Worm (Caenorhabditis elegans) whole organism, L2 larva: ENCODE measurements around the gene T05C7.9.

Experiments used
- F13H6.1 ChIP-seq: sonication (generic microtip); optimal IDR thresholded peaks from 2 replicates; lab custom pipeline; 2016; ENCODE audit warnings: missing genetic modification characterization, missing compliant biosample characterization
- Y55F3AM.14 ChIP-seq: fragments of 200-800 bp; sonication (Bioruptor generic); optimal IDR thresholded peaks from 2 replicates; lab custom pipeline; 2018; ENCODE audit warnings: mild to moderate bottlenecking, missing genetic modification characterization, missing compliant biosample characterization
- ZK546.5 ChIP-seq: sonication (generic microtip); optimal IDR thresholded peaks from 2 replicates; lab custom pipeline; 2017; ENCODE audit warnings: missing biosample characterization, missing genetic modification characterization
- alr-1 ChIP-seq: fragments of 150-350 bp; optimal IDR thresholded peaks from 2 replicates; lab custom pipeline; 2014; ENCODE audit warnings: missing biosample characterization, missing genetic modification characterization
- aly-2 ChIP-seq: fragments of 150-350 bp; optimal IDR thresholded peaks from 2 replicates; lab custom pipeline; 2014; ENCODE audit warnings: missing biosample characterization, missing genetic modification characterization
- ama-1 ChIP-seq: fragments of 150-350 bp; optimal IDR thresholded peaks from 2 replicates; lab custom pipeline; 2018; ENCODE audit warnings: inconsistent platforms
- blmp-1 ChIP-seq: sonication (generic microtip); optimal IDR thresholded peaks from 2 replicates; lab custom pipeline; 2017; ENCODE audit warnings: missing genetic modification characterization, mild to moderate bottlenecking, missing compliant biosample characterization, antibody characterized with exemption, moderate library complexity; ENCODE audit not compliant: insufficient read depth
- ceh-16 ChIP-seq: fragments of 150-350 bp; optimal IDR thresholded peaks from 2 replicates; lab custom pipeline; 2014; ENCODE audit warnings: missing biosample characterization, missing genetic modification characterization
- ceh-82 ChIP-seq: fragments of 150-350 bp; optimal IDR thresholded peaks from 2 replicates; lab custom pipeline; 2014; ENCODE audit warnings: missing biosample characterization, missing genetic modification characterization
- crh-2 ChIP-seq: sonication (generic microtip); optimal IDR thresholded peaks from 2 replicates; lab custom pipeline; 2017; ENCODE audit warnings: missing biosample characterization, missing genetic modification characterization
- dmd-4 ChIP-seq: sonication (generic microtip); optimal IDR thresholded peaks from 2 replicates; lab custom pipeline; 2017; ENCODE audit warnings: missing biosample characterization, missing genetic modification characterization
- elt-1 ChIP-seq: fragments of 150-350 bp; optimal IDR thresholded peaks from 2 replicates; lab custom pipeline; 2014; ENCODE audit warnings: missing biosample characterization, missing genetic modification characterization
- elt-3 ChIP-seq: sonication (generic microtip); optimal IDR thresholded peaks from 2 replicates; lab custom pipeline; 2017; ENCODE audit warnings: missing biosample characterization, missing genetic modification characterization
- fos-1 ChIP-seq: fragments of 150-350 bp; optimal IDR thresholded peaks from 2 replicates; lab custom pipeline; 2014; ENCODE audit warnings: missing biosample characterization, missing genetic modification characterization
- gmeb-1 ChIP-seq: fragments of 150-350 bp; optimal IDR thresholded peaks from 2 replicates; lab custom pipeline; 2014; ENCODE audit warnings: missing biosample characterization, missing genetic modification characterization
- lin-39 ChIP-seq: fragments of 150-350 bp; optimal IDR thresholded peaks from 2 replicates; lab custom pipeline; 2014; ENCODE audit warnings: missing biosample characterization, missing genetic modification reagents, missing genetic modification characterization
- lsy-2 ChIP-seq, 2 experiments: fragments of 150-350 bp in 1 of 2; sonication (generic microtip) in 1 of 2; optimal IDR thresholded peaks; 2 replicates each; lab custom pipeline; 2014 to 2017; ENCODE audit warnings: missing biosample characterization in 2 of 2, missing genetic modification characterization in 2 of 2
- mab-5 ChIP-seq: fragments of 150-350 bp; optimal IDR thresholded peaks from 2 replicates; lab custom pipeline; 2014; ENCODE audit warnings: missing biosample characterization, missing genetic modification characterization
- mbf-1 ChIP-seq: sonication (generic microtip); optimal IDR thresholded peaks from 2 replicates; lab custom pipeline; 2017; ENCODE audit warnings: missing biosample characterization, missing genetic modification characterization
- nhr-10 ChIP-seq: sonication (generic microtip); optimal IDR thresholded peaks from 2 replicates; lab custom pipeline; 2017; ENCODE audit warnings: missing biosample characterization, missing genetic modification characterization
- nhr-11 ChIP-seq: fragments of 150-350 bp; optimal IDR thresholded peaks from 2 replicates; lab custom pipeline; 2014; ENCODE audit warnings: missing biosample characterization, missing genetic modification characterization
- nhr-129 ChIP-seq: fragments of 150-350 bp; optimal IDR thresholded peaks from 2 replicates; lab custom pipeline; 2014; ENCODE audit warnings: missing biosample characterization, missing genetic modification characterization
- nhr-21 ChIP-seq: fragments of 150-350 bp; optimal IDR thresholded peaks from 2 replicates; lab custom pipeline; 2014; ENCODE audit warnings: missing biosample characterization, missing genetic modification characterization
- nhr-23 ChIP-seq: fragments of 150-350 bp; optimal IDR thresholded peaks from 2 replicates; lab custom pipeline; 2014; ENCODE audit warnings: missing biosample characterization, missing genetic modification reagents, missing genetic modification characterization
- nhr-237 ChIP-seq: fragments of 150-350 bp; optimal IDR thresholded peaks from 2 replicates; lab custom pipeline; 2014; ENCODE audit warnings: missing biosample characterization, missing genetic modification characterization
- nhr-25 ChIP-seq: fragments of 150-350 bp; sonication (generic microtip); optimal IDR thresholded peaks from 3 replicates; lab custom pipeline; 2014; ENCODE audit warnings: missing biosample characterization, missing genetic modification characterization
- nhr-6 ChIP-seq: fragments of 150-350 bp; optimal IDR thresholded peaks from 2 replicates; lab custom pipeline; 2014; ENCODE audit warnings: missing biosample characterization, missing genetic modification characterization
- nhr-77 ChIP-seq: fragments of 150-350 bp; optimal IDR thresholded peaks from 2 replicates; lab custom pipeline; 2014; ENCODE audit warnings: missing biosample characterization, missing genetic modification characterization
- peb-1 ChIP-seq: fragments of 150-350 bp; optimal IDR thresholded peaks from 2 replicates; lab custom pipeline; 2014; ENCODE audit warnings: missing biosample characterization, missing genetic modification characterization
- sem-4 ChIP-seq: fragments of 150-350 bp; optimal IDR thresholded peaks from 2 replicates; lab custom pipeline; 2014; ENCODE audit warnings: missing biosample characterization, missing genetic modification reagents, missing genetic modification characterization
- skn-1 ChIP-seq: sonication (generic microtip); optimal IDR thresholded peaks from 2 replicates; lab custom pipeline; 2017; ENCODE audit warnings: missing biosample characterization, missing genetic modification characterization
- sma-3 ChIP-seq: sonication (generic microtip); optimal IDR thresholded peaks from 2 replicates; lab custom pipeline; 2016; ENCODE audit warnings: missing genetic modification reagents, missing genetic modification characterization, missing compliant biosample characterization
- sma-9 ChIP-seq, 2 experiments: fragments of 150-350 bp in 1 of 2; sonication (generic microtip) in 1 of 2; optimal IDR thresholded peaks; 2 replicates each; lab custom pipeline; 2014 to 2016; ENCODE audit warnings: missing genetic modification characterization in 2 of 2, mild to moderate bottlenecking in 1 of 2, missing biosample characterization in 1 of 2, missing compliant biosample characterization in 1 of 2, missing genetic modification reagents in 1 of 2, moderate library complexity in 1 of 2
- snpc-4 ChIP-seq: fragments of 150-350 bp; optimal IDR thresholded peaks from 2 replicates; lab custom pipeline; 2014; ENCODE audit warnings: missing biosample characterization, missing genetic modification characterization
- unc-39 ChIP-seq: fragments of 150-350 bp; optimal IDR thresholded peaks from 2 replicates; lab custom pipeline; 2014; ENCODE audit warnings: missing biosample characterization, missing genetic modification characterization
- unc-55 ChIP-seq: fragments of 150-350 bp; sonication (generic microtip); optimal IDR thresholded peaks from 3 replicates; lab custom pipeline; 2014; ENCODE audit warnings: missing biosample characterization, missing genetic modification reagents, missing genetic modification characterization
- unc-62 ChIP-seq: fragments of 150-350 bp; optimal IDR thresholded peaks from 2 replicates; lab custom pipeline; 2014; ENCODE audit warnings: missing biosample characterization, missing genetic modification reagents, missing genetic modification characterization
- ztf-1 ChIP-seq: fragments of 200-800 bp; sonication (Bioruptor generic); conservative IDR thresholded peaks from 2 replicates; pipeline ENCODE4 v1.3.6; 2022; ENCODE audit warnings: missing genetic modification characterization, missing compliant biosample characterization
- ztf-4 ChIP-seq: fragments of 150-350 bp; optimal IDR thresholded peaks from 2 replicates; lab custom pipeline; 2014; ENCODE audit warnings: missing biosample characterization, missing genetic modification characterization

Gene T05C7.9

ce11 chrIV:82309-82708 is 3.2 kb downstream of the T05C7.9 start:
- TF ChIP-seq mab-5 (tag; lab: Kevin White, UChicago): no peak

ce11 chrIV:86744-87143 is 7.7 kb downstream of the T05C7.9 start:
- TF ChIP-seq mbf-1 (tag; lab: Kevin White, UChicago) (no peak), elt-1 (tag; lab: Kevin White, UChicago) (no peak), mab-5 (tag; lab: Kevin White, UChicago) (no peak), nhr-6 (tag; lab: Kevin White, UChicago) (no peak), skn-1 (tag; lab: Kevin White, UChicago) (no peak), F13H6.1 (tag; lab: Kevin White, UChicago) (no peak), sem-4 (tag; lab: Kevin White, UChicago) (no peak), Y55F3AM.14 (no peak), elt-3 (tag; lab: Kevin White, UChicago) (no peak), ceh-16 (tag; lab: Kevin White, UChicago) (no peak), ceh-82 (tag; lab: Kevin White, UChicago) (no peak), ama-1 (lab: Kevin White, UChicago) (no peak), nhr-11 (tag; lab: Kevin White, UChicago) (no peak), nhr-10 (tag; lab: Kevin White, UChicago) (no peak), unc-62 (GFP tag; lab: Kevin White, UChicago) (no peak), peb-1 (tag; lab: Kevin White, UChicago) (no peak), nhr-25 (no peak), lsy-2 (tag; optimal IDR thresholded peaks at IDR 0.05; lab: Kevin White, UChicago) (no peak), ztf-1 (GFP tag; lab: Robert Waterston, UW) (no peak), unc-39 (tag; lab: Kevin White, UChicago) (no peak)

ce11 chrIV:89991-90390 is 10.9 kb downstream of the T05C7.9 start, which contains the start of gene scl-23:
TSS of gene scl-23 (minus strand) at chrIV:90091.
- TF ChIP-seq fos-1 (tag; lab: Kevin White, UChicago) (peak; percentile 30), nhr-77 (tag; lab: Kevin White, UChicago) (no peak)

- TF ChIP-seq mab-5 (tag; lab: Kevin White, UChicago) (no peak), nhr-21 (tag; lab: Kevin White, UChicago) (no peak), dmd-4 (tag; lab: Kevin White, UChicago) (no peak)
Measured at ce11 chrIV:91680-92079, 12.6 kb downstream of the T05C7.9 start, which contains the start of gene tpa-1. TSS of gene tpa-1 (plus strand) at chrIV:91980.

ce11 chrIV:97681-98080 is 18.6 kb downstream of the T05C7.9 start:
- TF ChIP-seq nhr-77 (tag; lab: Kevin White, UChicago): no peak
- no peak for TF ChIP-seq elt-1 (tag; lab: Kevin White, UChicago)
- TF ChIP-seq Y55F3AM.14: no peak
- TF ChIP-seq ztf-4 (tag; lab: Kevin White, UChicago): no peak
- TF ChIP-seq nhr-10 (tag; lab: Kevin White, UChicago): no peak
- TF ChIP-seq crh-2: no peak
- TF ChIP-seq nhr-25: no peak
- no peak for TF ChIP-seq ztf-1 (GFP tag; lab: Robert Waterston, UW)
- TF ChIP-seq snpc-4 (tag; lab: Kevin White, UChicago): no peak
- TF ChIP-seq unc-55 (GFP tag; lab: Kevin White, UChicago): no peak

ce11 chrIV:102848-103247 is 23.8 kb downstream of the T05C7.9 start:
- TF ChIP-seq nhr-23 (tag; lab: Kevin White, UChicago): no peak
- no peak for TF ChIP-seq elt-1 (tag; lab: Kevin White, UChicago)
- TF ChIP-seq F13H6.1 (tag; lab: Kevin White, UChicago): peak; percentile 9
- no peak for TF ChIP-seq snpc-4 (tag; lab: Kevin White, UChicago)
- TF ChIP-seq ceh-16 (tag; lab: Kevin White, UChicago): no peak
- no peak for TF ChIP-seq alr-1
- TF ChIP-seq unc-55 (GFP tag; lab: Kevin White, UChicago): no peak
- peak; percentile 36 for TF ChIP-seq Y55F3AM.14
- TF ChIP-seq lin-39: no peak
- no peak for TF ChIP-seq mab-5 (tag; lab: Kevin White, UChicago)
- no peak for TF ChIP-seq mbf-1 (tag; lab: Kevin White, UChicago)
- no peak for TF ChIP-seq unc-62 (GFP tag; lab: Kevin White, UChicago)
- TF ChIP-seq ceh-82 (tag; lab: Kevin White, UChicago): no peak
- TF ChIP-seq nhr-21 (tag; lab: Kevin White, UChicago): peak; percentile 36
- peak; percentile 81 for TF ChIP-seq sma-3 (GFP tag; lab: Kevin White, UChicago)
- no peak for TF ChIP-seq dmd-4 (tag; lab: Kevin White, UChicago)
- TF ChIP-seq ZK546.5 (tag; lab: Kevin White, UChicago): no peak
- no peak for TF ChIP-seq nhr-11 (tag; lab: Kevin White, UChicago)
- no peak for TF ChIP-seq gmeb-1 (tag; lab: Kevin White, UChicago)
- peak; percentile 35 for TF ChIP-seq sem-4 (tag; lab: Kevin White, UChicago)
- TF ChIP-seq aly-2 (tag; lab: Kevin White, UChicago): no peak
- peak; percentile 9 for TF ChIP-seq nhr-129 (tag; lab: Kevin White, UChicago)
- peak in 1 of 2 experiments; percentile 24 for TF ChIP-seq lsy-2 (tag; optimal IDR thresholded peaks at IDR 0.05; lab: Kevin White, UChicago)
- TF ChIP-seq blmp-1 (tag; lab: Kevin White, UChicago): peak; percentile 59
- TF ChIP-seq sma-9 (GFP tag; optimal IDR thresholded peaks at IDR 0.05; lab: Kevin White, UChicago): peak; percentile 51
- TF ChIP-seq sma-9 (tag; optimal IDR thresholded peaks at IDR 0.05; lab: Kevin White, UChicago): no peak
- TF ChIP-seq peb-1 (tag; lab: Kevin White, UChicago): no peak
- no peak for TF ChIP-seq ama-1 (lab: Kevin White, UChicago)
- TF ChIP-seq nhr-77 (tag; lab: Kevin White, UChicago): no peak
- no peak for TF ChIP-seq nhr-237 (tag; lab: Kevin White, UChicago)
- no peak for TF ChIP-seq nhr-6 (tag; lab: Kevin White, UChicago)
